Fruit fly (Drosophila melanogaster): ENCODE results near the gene Myb.

- TF ChIP-seq psq (optimal IDR thresholded peaks at IDR 0.05) (no peak), usp (GFP tag; optimal IDR thresholded peaks at IDR 0.05) (no peak), CG8478 (optimal IDR thresholded peaks at IDR 0.05) (no peak), pan (optimal IDR thresholded peaks at IDR 0.05) (no peak), EcR (GFP tag; optimal IDR thresholded peaks at IDR 0.05) (no peak)
Measured at dm6 chrX:15867863-15868262, 10.2 kb upstream of the Myb start, which contains the start of gene Gapdh2.

Data from whole organism.